Fruit fly (Drosophila melanogaster) whole organism: ENCODE measurements around the gene CG13810.

ENCODE experiments used
- CG8478 ChIP-seq: fragments of >200 bp; optimal IDR thresholded peaks from 2 replicates; lab custom pipeline; 2018; ENCODE audit warnings: inconsistent platforms
- Dll ChIP-seq: fragments of >200 bp; optimal IDR thresholded peaks from 2 replicates; lab custom pipeline; 2017
- EcR ChIP-seq, 2 experiments: fragments of >200 bp; optimal IDR thresholded peaks; 2 replicates each; lab custom pipeline; 2017; ENCODE audit warnings: missing biosample characterization in 2 of 2, missing genetic modification characterization in 2 of 2, missing genetic modification reagents in 2 of 2
- pan ChIP-seq: fragments of >200 bp; optimal IDR thresholded peaks from 2 replicates; lab custom pipeline; 2017
- psq ChIP-seq: fragments of >200 bp; optimal IDR thresholded peaks from 2 replicates; lab custom pipeline; 2017
- usp ChIP-seq: fragments of >200 bp; optimal IDR thresholded peaks from 2 replicates; lab custom pipeline; 2017; ENCODE audit warnings: missing biosample characterization, missing genetic modification characterization, mixed read lengths

- TF ChIP-seq pan (lab: Kevin White, UChicago) (no peak), psq (lab: Kevin White, UChicago) (no peak), usp (no peak), EcR (GFP tag; optimal IDR thresholded peaks at IDR 0.05; lab: Kevin White, UChicago) (no peak), Dll (lab: Kevin White, UChicago) (no peak), CG8478 (no peak)
Measured at dm6 chr3L:2196713-2197112, 11.0 kb downstream of the CG13810 start, which contains the start of gene CG8960.
